Worm (Caenorhabditis elegans) whole organism, early embryonic: ENCODE data around the gene fezf-1.

Experiments
- B0310.2 ChIP-seq: sonication (generic microtip); optimal IDR thresholded peaks from 2 replicates; lab custom pipeline; 2016; ENCODE audit warnings: mild to moderate bottlenecking, missing genetic modification characterization, missing compliant biosample characterization
- aly-1 ChIP-seq: sonication (generic microtip); optimal IDR thresholded peaks from 2 replicates; lab custom pipeline; 2016; ENCODE audit warnings: missing genetic modification characterization, missing compliant biosample characterization
- ama-1 ChIP-seq: fragments of 150-350 bp; optimal IDR thresholded peaks from 2 replicates; lab custom pipeline; 2014
- ceh-13 ChIP-seq: fragments of 200-800 bp; sonication (Bioruptor generic); optimal IDR thresholded peaks from 2 replicates; lab custom pipeline; 2018; ENCODE audit warnings: mild to moderate bottlenecking, missing genetic modification characterization, missing compliant biosample characterization
- ceh-36 ChIP-seq: sonication (generic microtip); optimal IDR thresholded peaks from 2 replicates; lab custom pipeline; 2016; ENCODE audit warnings: missing genetic modification characterization, inconsistent platforms, missing compliant biosample characterization
- ets-7 ChIP-seq: sonication (generic microtip); optimal IDR thresholded peaks from 2 replicates; lab custom pipeline; 2016; ENCODE audit warnings: missing genotype, missing genetic modification characterization, missing compliant biosample characterization
- flt-1 ChIP-seq: fragments of 200-800 bp; sonication (Bioruptor generic); IDR thresholded peaks from 2 replicates; pipeline ENCODE4 v1.3.6; 2022; ENCODE audit warnings: missing genetic modification characterization, missing compliant biosample characterization
- hmbx-1 ChIP-seq: sonication (generic microtip); optimal IDR thresholded peaks from 2 replicates; lab custom pipeline; 2016; ENCODE audit warnings: mild to moderate bottlenecking, missing genetic modification characterization, missing compliant biosample characterization
- hmg-4 ChIP-seq: fragments of 200-800 bp; sonication (Bioruptor generic); optimal IDR thresholded peaks from 2 replicates; lab custom pipeline; 2018; ENCODE audit warnings: mild to moderate bottlenecking, missing genetic modification characterization, missing compliant biosample characterization
- pes-1 ChIP-seq: fragments of 200-800 bp; sonication (Bioruptor generic); IDR thresholded peaks from 2 replicates; pipeline ENCODE4 v1.3.6; 2022; ENCODE audit warnings: missing genetic modification reagents, missing genetic modification characterization, missing compliant biosample characterization
- scrt-1 ChIP-seq: fragments of 200-800 bp; sonication (Bioruptor generic); IDR thresholded peaks from 2 replicates; pipeline ENCODE4 v1.3.6; 2022; ENCODE audit warnings: missing genetic modification characterization, missing compliant biosample characterization
- sea-1 ChIP-seq: fragments of 200-800 bp; sonication (Bioruptor generic); conservative IDR thresholded peaks from 2 replicates; pipeline ENCODE4 v1.3.6; 2022; ENCODE audit warnings: missing genetic modification characterization, missing compliant biosample characterization
- tbx-11 ChIP-seq: fragments of 200-800 bp; sonication (Bioruptor generic); IDR thresholded peaks from 2 replicates; pipeline ENCODE4 v1.3.6; 2022; ENCODE audit warnings: missing genetic modification characterization, missing compliant biosample characterization
- tbx-37 ChIP-seq: fragments of 200-800 bp; sonication (Bioruptor generic); conservative IDR thresholded peaks from 2 replicates; pipeline ENCODE4 v1.3.6; 2022; ENCODE audit warnings: missing genetic modification reagents, missing genetic modification characterization, missing compliant biosample characterization

ce11 chrIV:13458237-13458636, 7.7 kb upstream of the fezf-1 start:
- TF ChIP-seq aly-1 (tag; lab: Kevin White, UChicago) (no peak), ama-1 (lab: Kevin White, UChicago) (no peak), hmg-4 (GFP tag; lab: Kevin White, UChicago) (no peak), tbx-37 (GFP tag; lab: Robert Waterston, UW) (no peak), ets-7 (tag; lab: Kevin White, UChicago) (no peak), ceh-36 (no peak), ceh-13 (no peak), hmbx-1 (tag; lab: Kevin White, UChicago) (no peak), B0310.2 (tag; lab: Kevin White, UChicago) (no peak), pes-1 (GFP tag; lab: Robert Waterston, UW) (no peak), tbx-11 (GFP tag; lab: Robert Waterston, UW) (no peak), scrt-1 (0 out of 2 replicates have a peak, but pooled peaks have one; percentile 5), sea-1 (GFP tag; lab: Robert Waterston, UW) (no peak), flt-1 (GFP tag; lab: Robert Waterston, UW) (no peak)
